Worm (Caenorhabditis elegans) whole organism, dauer: ENCODE measurements around the gene dsl-2.

Experiments
- unc-62 ChIP-seq: sonication (generic microtip); optimal IDR thresholded peaks from 2 replicates; lab custom pipeline; 2017; ENCODE audit warnings: missing biosample characterization, missing genetic modification reagents, missing genetic modification characterization

The dsl-2 gene

DNA sequence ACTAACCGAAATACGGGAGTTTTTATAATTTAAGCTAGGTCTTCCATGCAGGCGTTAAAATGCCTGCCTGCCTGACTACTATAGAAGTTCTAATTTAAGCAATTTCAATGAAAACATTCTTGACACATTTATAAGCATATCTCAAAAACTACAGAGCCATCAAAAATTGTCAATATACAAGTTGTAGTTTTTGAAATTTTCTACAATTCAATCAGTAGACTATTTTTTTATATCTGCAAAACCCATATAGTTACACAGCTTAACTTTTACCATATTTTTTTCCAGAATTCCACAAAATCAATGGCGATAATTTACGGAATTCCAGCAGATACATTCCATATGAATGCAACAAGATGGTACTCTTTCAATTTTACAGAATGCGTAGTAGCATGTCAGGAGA, 41.6 kb downstream of the dsl-2 start, which contains the start of gene C50A2.7:
TSS of gene C50A2.7 (plus strand) at position 301 of the 400 bp plus-strand sequence.
- no peak for TF ChIP-seq unc-62

DNA sequence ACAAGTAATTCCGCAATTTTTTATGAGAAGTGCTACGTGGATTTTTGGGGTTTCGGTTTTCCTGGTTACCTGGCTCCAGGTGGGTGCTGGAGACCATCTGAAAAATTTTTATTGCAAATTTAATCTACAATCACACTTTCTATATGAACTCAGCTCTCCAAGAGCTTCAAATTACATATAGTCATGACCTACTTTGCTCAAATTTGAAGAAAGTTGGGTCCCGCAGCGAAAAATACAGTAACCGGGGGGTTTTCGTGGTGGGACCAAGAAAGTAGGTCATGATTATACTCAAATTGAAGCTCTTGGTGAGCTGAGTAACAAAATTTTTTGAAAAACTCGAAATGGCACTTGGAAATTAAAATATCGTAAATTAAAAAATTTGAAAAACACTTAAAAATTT, 44.4 kb downstream of the dsl-2 start, which contains the start of gene ets-8:
TSS of gene ets-8 (minus strand) at position 101 of the 400 bp plus-strand sequence.
- no peak for TF ChIP-seq unc-62

DNA sequence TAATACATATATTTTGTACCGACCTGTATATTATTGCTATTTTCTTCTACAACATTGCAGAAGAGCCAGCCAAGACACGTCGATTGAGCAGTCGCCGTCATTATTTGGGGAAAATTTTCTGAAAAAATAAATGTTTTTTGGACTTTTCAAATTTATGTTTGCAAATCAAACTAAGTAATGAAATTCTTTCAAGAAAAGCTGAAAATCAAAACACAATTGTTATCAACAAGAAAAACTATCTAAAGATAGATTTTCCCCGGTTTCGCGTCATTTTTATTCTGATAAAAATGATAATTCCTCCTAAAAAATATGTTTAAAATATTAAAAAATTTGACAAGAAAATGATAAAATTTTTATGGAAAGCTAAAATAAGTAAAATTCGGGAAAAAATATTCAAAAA, 46.8 kb downstream of the dsl-2 start, which contains the start of gene C50A2.3:
TSS of gene C50A2.3 (minus strand) at position 101 of the 400 bp plus-strand sequence.
- TF ChIP-seq unc-62: no peak

DNA sequence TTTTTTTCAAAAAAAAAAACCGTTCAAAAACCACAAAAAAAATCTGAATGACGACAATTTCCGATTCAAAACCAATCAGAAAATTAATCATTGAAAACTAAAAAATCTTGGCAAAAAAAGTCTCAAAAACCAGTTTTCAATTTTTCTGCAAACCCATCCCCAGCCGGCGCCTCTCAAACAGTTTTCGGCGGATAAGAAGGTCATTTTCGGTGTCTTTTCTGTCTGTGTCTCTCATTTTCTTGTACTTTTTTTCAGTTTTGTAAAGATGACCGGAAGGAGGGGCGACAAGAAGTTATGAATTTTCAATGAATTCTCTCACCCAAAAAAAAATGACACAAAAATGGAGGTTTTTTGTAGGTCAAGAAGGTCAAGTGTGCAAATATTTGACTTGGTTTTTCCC, 49.6 kb downstream of the dsl-2 start:
- TF ChIP-seq unc-62: no peak
